Worm (Caenorhabditis elegans) whole organism, midembryonic: ENCODE results near the gene unc-103.

Experiments used
- T22C8.4 ChIP-seq: fragments of 200-800 bp; sonication (Bioruptor generic); IDR thresholded peaks from 2 replicates; pipeline ENCODE4 v1.3.6; 2022; ENCODE audit warnings: missing genetic modification characterization, missing compliant biosample characterization
- flt-1 ChIP-seq: fragments of 200-800 bp; sonication (Bioruptor generic); IDR thresholded peaks from 2 replicates; pipeline ENCODE4 v1.3.6; 2022; ENCODE audit warnings: missing genetic modification characterization, missing compliant biosample characterization
- klf-2 ChIP-seq: fragments of 200-800 bp; sonication (Bioruptor generic); conservative IDR thresholded peaks from 2 replicates; pipeline ENCODE4 v1.3.6; 2022; ENCODE audit warnings: missing genetic modification reagents, missing genetic modification characterization, missing compliant biosample characterization
- ztf-23 ChIP-seq: fragments of 200-800 bp; sonication (Bioruptor generic); IDR thresholded peaks from 2 replicates; pipeline ENCODE4 v1.3.6; 2022; ENCODE audit warnings: missing genetic modification reagents, missing genetic modification characterization, missing compliant biosample characterization
- ztf-29 ChIP-seq: fragments of 200-800 bp; sonication (Bioruptor generic); IDR thresholded peaks from 2 replicates; pipeline ENCODE4 v1.3.6; 2022; ENCODE audit warnings: missing genetic modification reagents, missing genetic modification characterization, missing compliant biosample characterization

ce11 chrIII:4195306-4196008 lies 80.3 kb downstream of the unc-103 start:
- TF ChIP-seq flt-1: no peak
- TF ChIP-seq ztf-29 (GFP tag; lab: Robert Waterston, UW): no peak
- no peak for TF ChIP-seq T22C8.4 (GFP tag; lab: Robert Waterston, UW)
- no peak for TF ChIP-seq ztf-23 (GFP tag; lab: Robert Waterston, UW)
- TF ChIP-seq klf-2: no peak
